Worm (Caenorhabditis elegans) whole organism, mixed stage, embryonic: ENCODE measurements around the gene ugt-64.

Experiments
- M03D4.4 ChIP-seq: sonication (generic microtip); optimal IDR thresholded peaks from 2 replicates; lab custom pipeline; 2017; ENCODE audit warnings: mild to moderate bottlenecking, missing genetic modification characterization, missing compliant biosample characterization
- bed-3 ChIP-seq: fragments of 200-800 bp; sonication (Bioruptor generic); optimal IDR thresholded peaks from 3 replicates; lab custom pipeline; 2018; ENCODE audit warnings: mild to moderate bottlenecking, missing genetic modification characterization, moderate library complexity, missing compliant biosample characterization
- blmp-1 ChIP-seq: fragments of 150-350 bp; optimal IDR thresholded peaks from 2 replicates; lab custom pipeline; 2014; ENCODE audit warnings: missing biosample characterization, missing genetic modification characterization
- ceh-39 ChIP-seq: fragments of 150-350 bp; optimal IDR thresholded peaks from 2 replicates; lab custom pipeline; 2014; ENCODE audit warnings: missing biosample characterization, missing genetic modification characterization
- ceh-43 ChIP-seq: fragments of 200-800 bp; sonication (Bioruptor generic); optimal IDR thresholded peaks from 2 replicates; lab custom pipeline; 2018; ENCODE audit warnings: mild to moderate bottlenecking, missing genetic modification characterization, moderate library complexity, missing compliant biosample characterization
- ceh-83 ChIP-seq: fragments of 200-800 bp; sonication (Bioruptor generic); optimal IDR thresholded peaks from 2 replicates; lab custom pipeline; 2018; ENCODE audit warnings: mild to moderate bottlenecking, missing genetic modification characterization, missing compliant biosample characterization
- ces-1 ChIP-seq: fragments of 150-350 bp; optimal IDR thresholded peaks from 2 replicates; lab custom pipeline; 2014; ENCODE audit warnings: missing biosample characterization, missing genetic modification reagents, missing genetic modification characterization
- cnd-1 ChIP-seq: fragments of 200-800 bp; sonication (Bioruptor generic); optimal IDR thresholded peaks from 2 replicates; lab custom pipeline; 2018; ENCODE audit warnings: mild to moderate bottlenecking, missing genetic modification characterization, missing compliant biosample characterization
- drap-1 ChIP-seq: fragments of 200-800 bp; sonication (Bioruptor generic); optimal IDR thresholded peaks from 3 replicates; lab custom pipeline; 2018; ENCODE audit warnings: mild to moderate bottlenecking, missing genetic modification characterization, missing compliant biosample characterization
- elt-1 ChIP-seq: sonication (generic microtip); optimal IDR thresholded peaks from 2 replicates; lab custom pipeline; 2017; ENCODE audit warnings: missing genetic modification characterization, mild to moderate bottlenecking, missing compliant biosample characterization, antibody characterized with exemption, moderate library complexity, borderline replicate concordance; ENCODE audit not compliant: insufficient read depth
- elt-3 ChIP-seq: fragments of 150-350 bp; optimal IDR thresholded peaks from 2 replicates; lab custom pipeline; 2014; ENCODE audit warnings: missing biosample characterization, missing genetic modification characterization
- ham-2 ChIP-seq: fragments of 200-800 bp; sonication (Bioruptor generic); optimal IDR thresholded peaks from 2 replicates; lab custom pipeline; 2018; ENCODE audit warnings: mild to moderate bottlenecking, missing genetic modification characterization, missing compliant biosample characterization
- hlh-1 ChIP-seq: fragments of 150-350 bp; optimal IDR thresholded peaks from 2 replicates; lab custom pipeline; 2014; ENCODE audit warnings: missing biosample characterization, missing genetic modification reagents, missing genetic modification characterization
- lsy-2 ChIP-seq: fragments of 150-350 bp; optimal IDR thresholded peaks from 2 replicates; lab custom pipeline; 2014; ENCODE audit warnings: missing biosample characterization, missing genetic modification characterization
- mab-5 ChIP-seq: fragments of 150-350 bp; optimal IDR thresholded peaks from 2 replicates; lab custom pipeline; 2014; ENCODE audit warnings: missing biosample characterization, missing genetic modification characterization
- mep-1 ChIP-seq: fragments of 150-350 bp; optimal IDR thresholded peaks from 2 replicates; lab custom pipeline; 2017; ENCODE audit warnings: missing biosample characterization, missing genetic modification reagents, missing genetic modification characterization, inconsistent platforms
- mls-2 ChIP-seq: sonication (generic microtip); optimal IDR thresholded peaks from 2 replicates; lab custom pipeline; 2016; ENCODE audit warnings: mild to moderate bottlenecking, missing genetic modification characterization, moderate library complexity, missing compliant biosample characterization
- nhr-12 ChIP-seq: fragments of 150-350 bp; optimal IDR thresholded peaks from 2 replicates; lab custom pipeline; 2014; ENCODE audit warnings: missing biosample characterization, missing genetic modification characterization
- nhr-2 ChIP-seq: fragments of 150-350 bp; optimal IDR thresholded peaks from 2 replicates; lab custom pipeline; 2014; ENCODE audit warnings: missing biosample characterization, missing genetic modification characterization
- nhr-237 ChIP-seq: fragments of 150-350 bp; optimal IDR thresholded peaks from 2 replicates; lab custom pipeline; 2014; ENCODE audit warnings: missing biosample characterization, missing genetic modification characterization
- nhr-28 ChIP-seq: fragments of 150-350 bp; optimal IDR thresholded peaks from 2 replicates; lab custom pipeline; 2014; ENCODE audit warnings: missing biosample characterization, missing genetic modification characterization
- nhr-76 ChIP-seq: sonication (generic microtip); optimal IDR thresholded peaks from 2 replicates; lab custom pipeline; 2017; ENCODE audit warnings: missing biosample characterization, missing genetic modification characterization
- pha-4 ChIP-seq: fragments of 150-350 bp; optimal IDR thresholded peaks from 2 replicates; lab custom pipeline; 2018; ENCODE audit warnings: missing biosample characterization, missing genetic modification reagents, missing genetic modification characterization
- sem-2 ChIP-seq: fragments of 200-800 bp; sonication (Bioruptor generic); optimal IDR thresholded peaks from 2 replicates; lab custom pipeline; 2018; ENCODE audit warnings: mild to moderate bottlenecking, missing genetic modification characterization, missing compliant biosample characterization
- snpc-4 ChIP-seq: fragments of 150-350 bp; optimal IDR thresholded peaks from 2 replicates; lab custom pipeline; 2014; ENCODE audit warnings: missing biosample characterization, missing genetic modification characterization
- sptf-1 ChIP-seq: sonication (generic microtip); optimal IDR thresholded peaks from 2 replicates; lab custom pipeline; 2017; ENCODE audit warnings: mild to moderate bottlenecking, missing genetic modification characterization, moderate library complexity, missing compliant biosample characterization
- tbx-8 ChIP-seq: fragments of 200-800 bp; sonication (Bioruptor generic); optimal IDR thresholded peaks from 2 replicates; lab custom pipeline; 2018; ENCODE audit warnings: mild to moderate bottlenecking, missing genetic modification characterization, moderate library complexity, missing compliant biosample characterization
- unc-120 ChIP-seq: sonication (generic microtip); optimal IDR thresholded peaks from 2 replicates; lab custom pipeline; 2017; ENCODE audit warnings: missing genetic modification characterization, missing compliant biosample characterization; ENCODE audit not compliant: poor library complexity, severe bottlenecking
- zip-8 ChIP-seq: fragments of 150-350 bp; optimal IDR thresholded peaks from 2 replicates; lab custom pipeline; 2014; ENCODE audit warnings: missing biosample characterization, missing genetic modification characterization
- ztf-11 ChIP-seq: fragments of 150-350 bp; optimal IDR thresholded peaks from 2 replicates; lab custom pipeline; 2014; ENCODE audit warnings: missing biosample characterization, missing genetic modification characterization

The ugt-64 gene

ce11 chrV:3486857-3487256 is 19.3 kb downstream of the ugt-64 start, which contains the start of gene srbc-32:
TSS of gene srbc-32 (minus strand) at chrV:3486957.
- TF ChIP-seq blmp-1, result no peak
- no peak for TF ChIP-seq nhr-76
- no peak for TF ChIP-seq mab-5 (tag; lab: Kevin White, UChicago)
- TF ChIP-seq nhr-2 (tag; lab: Kevin White, UChicago), result no peak
- TF ChIP-seq elt-3 (tag; lab: Kevin White, UChicago), result no peak
- TF ChIP-seq mep-1 (tag; lab: Kevin White, UChicago), result no peak

- TF ChIP-seq tbx-8 (GFP tag; lab: Kevin White, UChicago) (no peak), snpc-4 (no peak), ces-1 (GFP tag; lab: Kevin White, UChicago) (no peak), elt-1 (no peak), pha-4 (tag; lab: Kevin White, UChicago) (no peak), mep-1 (tag; lab: Kevin White, UChicago) (no peak), bed-3 (GFP tag; lab: Kevin White, UChicago) (no peak), ceh-43 (GFP tag; lab: Kevin White, UChicago) (no peak), cnd-1 (tag; lab: Kevin White, UChicago) (no peak)
Measured at ce11 chrV:3484702-3485101, 21.4 kb downstream of the ugt-64 start, which contains the start of gene srbc-33. TSS of gene srbc-33 (minus strand) at chrV:3484802.

- TF ChIP-seq nhr-28 (tag; lab: Kevin White, UChicago) (no peak), nhr-237 (tag; lab: Kevin White, UChicago) (no peak), unc-120 (tag; lab: Kevin White, UChicago) (no peak), nhr-2 (tag; lab: Kevin White, UChicago) (no peak), ceh-83 (GFP tag; lab: Kevin White, UChicago) (no peak), hlh-1 (tag; lab: Kevin White, UChicago) (no peak), lsy-2 (tag; lab: Kevin White, UChicago) (no peak), zip-8 (no peak), sptf-1 (no peak), nhr-76 (no peak), M03D4.4 (tag; lab: Kevin White, UChicago) (no peak), pha-4 (tag; lab: Kevin White, UChicago) (no peak), ztf-11 (tag; lab: Kevin White, UChicago) (no peak), ces-1 (GFP tag; lab: Kevin White, UChicago) (no peak), drap-1 (GFP tag; lab: Kevin White, UChicago) (no peak), ceh-43 (GFP tag; lab: Kevin White, UChicago) (no peak)
Measured at ce11 chrV:3482550-3483002, 23.6 kb downstream of the ugt-64 start, which contains the start of gene lys-7. TSS of gene lys-7 (minus strand) at chrV:3482600.

- TF ChIP-seq ceh-39 (tag; lab: Kevin White, UChicago) (no peak), zip-8 (no peak), blmp-1 (no peak), ceh-83 (GFP tag; lab: Kevin White, UChicago) (no peak), snpc-4 (no peak), elt-1 (no peak), tbx-8 (GFP tag; lab: Kevin White, UChicago) (no peak), nhr-12 (tag; lab: Kevin White, UChicago) (no peak), nhr-237 (tag; lab: Kevin White, UChicago) (no peak), ham-2 (no peak), nhr-76 (no peak)
Measured at ce11 chrV:3480346-3480745, 25.8 kb downstream of the ugt-64 start, which contains the start of gene srbc-30. TSS of gene srbc-30 (minus strand) at chrV:3480446.

DNA sequence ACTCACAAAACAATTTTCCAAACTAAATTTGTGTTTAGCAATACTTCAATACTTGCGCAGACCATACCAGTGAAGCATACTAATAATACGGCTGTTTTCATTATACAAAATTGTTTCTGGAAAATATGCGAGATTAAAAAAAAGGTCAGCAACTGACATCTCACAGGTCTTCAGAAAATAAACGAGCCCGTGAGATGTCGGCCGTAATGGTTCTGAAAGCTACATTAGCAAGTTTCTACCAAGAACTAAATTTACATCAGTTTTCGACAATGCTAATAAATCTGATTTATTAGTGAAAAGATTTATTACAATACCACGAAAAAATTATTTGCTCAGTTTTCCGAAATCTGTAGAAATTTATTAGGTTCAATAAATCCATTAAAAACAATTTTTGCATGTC is 28.7 kb downstream of the ugt-64 start, which contains the start of gene srbc-31:
TSS of gene srbc-31 (minus strand) at position 101 of the 400 bp plus-strand sequence.
- TF ChIP-seq unc-120 (tag; lab: Kevin White, UChicago) (no peak), tbx-8 (GFP tag; lab: Kevin White, UChicago) (no peak), elt-3 (tag; lab: Kevin White, UChicago) (no peak), nhr-2 (tag; lab: Kevin White, UChicago) (no peak), bed-3 (GFP tag; lab: Kevin White, UChicago) (no peak), nhr-76 (no peak), ztf-11 (tag; lab: Kevin White, UChicago) (no peak), snpc-4 (no peak)

ce11 chrV:3476228-3476627 is 29.9 kb downstream of the ugt-64 start:
- no peak for TF ChIP-seq mls-2 (tag; lab: Kevin White, UChicago)
- no peak for TF ChIP-seq sem-2 (GFP tag; lab: Kevin White, UChicago)
- no peak for TF ChIP-seq sptf-1
- TF ChIP-seq, all 35 proteins: peak for 0
